Fruit fly (Drosophila melanogaster) whole organism, larva: Measurements from ENCODE around the gene fit.

Source experiments
- noc ChIP-seq: fragments of 200-800 bp; sonication (Bioruptor generic); optimal IDR thresholded peaks from 3 replicates; lab custom pipeline; 2019; ENCODE audit warnings: missing biosample characterization, mild to moderate bottlenecking, missing genetic modification characterization, moderate library complexity

Gene fit

dm6 chr3R:21884354-21884753 lies at the start of gene fit:
fit (minus strand) TSS chr3R:21884454.
- TF ChIP-seq noc (tag; lab: Kevin White, UChicago) = no peak

dm6 chr3R:21933952-21934351 lies 49.7 kb upstream of the fit start:
- TF ChIP-seq noc (tag; lab: Kevin White, UChicago) = no peak

- no peak for TF ChIP-seq noc (tag; lab: Kevin White, UChicago)
Observed at dm6 chr3R:21931346-21931745, 47.1 kb upstream of the fit start.

- no peak for TF ChIP-seq noc (tag; lab: Kevin White, UChicago)
Observed at dm6 chr3R:21928214-21928613, 44.0 kb upstream of the fit start.

dm6 chr3R:21923742-21924141 lies 39.5 kb upstream of the fit start:
- no peak for TF ChIP-seq noc (tag; lab: Kevin White, UChicago)

- no peak for TF ChIP-seq noc (tag; lab: Kevin White, UChicago)
Observed at dm6 chr3R:21922674-21923323, 38.5 kb upstream of the fit start.

- no peak for TF ChIP-seq noc (tag; lab: Kevin White, UChicago)
Observed at dm6 chr3R:21922244-21922643, 38.0 kb upstream of the fit start.

- TF ChIP-seq noc (tag; lab: Kevin White, UChicago) = no peak
Observed at dm6 chr3R:21921363-21922208, 37.3 kb upstream of the fit start.

- no peak for TF ChIP-seq noc (tag; lab: Kevin White, UChicago)
Observed at dm6 chr3R:21920495-21920894, 36.2 kb upstream of the fit start.

- no peak for TF ChIP-seq noc (tag; lab: Kevin White, UChicago)
Observed at dm6 chr3R:21916987-21917386, 32.7 kb upstream of the fit start.

dm6 chr3R:21913447-21913846 lies 29.2 kb upstream of the fit start, which contains the start of gene Qsox2:
Qsox2 (plus strand) TSS chr3R:21913747.
- no peak for TF ChIP-seq noc (tag; lab: Kevin White, UChicago)

dm6 chr3R:21911516-21911915 lies 27.3 kb upstream of the fit start, which contains the start of gene Qsox3:
Qsox3 (plus strand) TSS chr3R:21911816.
- no peak for TF ChIP-seq noc (tag; lab: Kevin White, UChicago)

dm6 chr3R:21906867-21907266 lies 22.6 kb upstream of the fit start:
- no peak for TF ChIP-seq noc (tag; lab: Kevin White, UChicago)

- TF ChIP-seq noc (tag; lab: Kevin White, UChicago) = no peak
Observed at dm6 chr3R:21905615-21906014, 21.4 kb upstream of the fit start.

dm6 chr3R:21904345-21904744 lies 20.1 kb upstream of the fit start:
- no peak for TF ChIP-seq noc (tag; lab: Kevin White, UChicago)

- no peak for TF ChIP-seq noc (tag; lab: Kevin White, UChicago)
Observed at dm6 chr3R:21899170-21899575, 14.9 kb upstream of the fit start.

dm6 chr3R:21898758-21899157 lies 14.5 kb upstream of the fit start:
- no peak for TF ChIP-seq noc (tag; lab: Kevin White, UChicago)
